Fruit fly (Drosophila melanogaster): ENCODE data around the gene Pdk1.

Pdk1 gene

DNA sequence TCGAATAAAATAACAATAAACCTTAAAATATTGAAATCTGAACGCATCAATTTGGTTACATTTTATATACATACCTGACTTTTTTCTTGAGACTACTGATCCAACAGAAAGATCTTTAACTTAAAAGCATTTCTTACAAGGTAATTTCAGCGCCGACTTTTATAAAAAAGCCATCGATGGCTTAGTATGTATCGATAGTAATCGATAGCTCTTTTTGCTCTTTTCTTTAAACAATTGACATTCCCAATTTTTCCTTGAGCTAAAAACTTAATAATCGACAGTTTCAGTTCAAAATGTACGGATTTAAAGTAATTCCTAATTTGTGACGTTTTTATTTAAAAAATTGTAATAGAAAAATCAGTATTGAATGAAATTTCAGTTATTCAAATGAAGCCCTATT is 45.3 kb downstream of the Pdk1 start:
- TF ChIP-seq Jra (GFP tag; optimal IDR thresholded peaks at IDR 0.05) (peak; percentile 54), lola (GFP tag; optimal IDR thresholded peaks at IDR 0.05) (no peak), HLH106 (tag; optimal IDR thresholded peaks at IDR 0.05) (no peak), woc (GFP tag; optimal IDR thresholded peaks at IDR 0.05) (peak; percentile 10), CG32264 (GFP tag; optimal IDR thresholded peaks at IDR 0.05) (no peak)

DNA sequence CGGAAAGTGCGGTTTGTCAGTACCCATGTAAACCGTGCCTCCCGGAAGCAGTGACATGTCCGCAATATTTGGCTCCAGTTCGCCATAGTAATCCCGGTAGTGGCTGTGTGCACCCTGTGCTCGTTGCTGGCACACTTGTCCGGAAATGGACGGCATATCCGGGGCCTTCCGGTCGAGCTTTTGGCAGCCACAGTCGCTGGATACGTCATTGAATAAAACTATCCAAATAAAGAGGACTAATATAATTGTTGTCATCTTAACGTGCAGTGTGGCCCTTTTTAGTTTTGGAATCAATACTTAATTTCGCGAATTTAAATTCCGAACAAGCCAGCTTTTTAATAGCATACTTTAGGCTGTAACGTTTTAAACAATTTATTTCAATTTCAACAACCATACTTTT is 46.7 kb downstream of the Pdk1 start, which contains the start of gene CG7049:
Gene CG7049 (minus strand): TSS at position 280 of the 400 bp plus-strand sequence.
- peak; percentile 86 for TF ChIP-seq Myc (optimal IDR thresholded peaks at IDR 0.05)
- no peak for TF ChIP-seq h (GFP tag; optimal IDR thresholded peaks at IDR 0.05)
- TF ChIP-seq N (GFP tag; optimal IDR thresholded peaks at IDR 0.05) = peak; percentile 50

DNA sequence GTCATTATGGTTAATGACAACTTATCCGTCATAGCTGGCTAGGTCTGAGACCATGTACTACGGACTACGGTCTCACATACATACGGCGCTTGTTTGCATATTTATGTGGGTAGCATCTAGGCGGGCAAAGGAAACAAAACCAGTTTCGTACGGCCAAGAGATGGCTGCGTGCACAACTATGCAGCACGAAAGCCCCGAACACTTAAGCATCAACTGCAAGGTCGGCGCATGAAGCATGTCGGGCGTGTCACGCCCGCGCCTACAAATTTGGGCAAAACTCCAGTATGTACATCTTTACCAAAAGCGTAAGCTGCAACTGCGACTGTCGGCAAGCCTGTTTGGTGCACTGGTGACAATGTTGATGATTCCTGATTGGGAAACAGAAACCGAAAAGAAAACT is 48.7 kb downstream of the Pdk1 start:
- TF ChIP-seq dl (GFP tag; optimal IDR thresholded peaks at IDR 0.05; ENCODE audit: insufficient read depth in 1 of 2, partially characterized antibody in 2 of 2) = no peak

DNA sequence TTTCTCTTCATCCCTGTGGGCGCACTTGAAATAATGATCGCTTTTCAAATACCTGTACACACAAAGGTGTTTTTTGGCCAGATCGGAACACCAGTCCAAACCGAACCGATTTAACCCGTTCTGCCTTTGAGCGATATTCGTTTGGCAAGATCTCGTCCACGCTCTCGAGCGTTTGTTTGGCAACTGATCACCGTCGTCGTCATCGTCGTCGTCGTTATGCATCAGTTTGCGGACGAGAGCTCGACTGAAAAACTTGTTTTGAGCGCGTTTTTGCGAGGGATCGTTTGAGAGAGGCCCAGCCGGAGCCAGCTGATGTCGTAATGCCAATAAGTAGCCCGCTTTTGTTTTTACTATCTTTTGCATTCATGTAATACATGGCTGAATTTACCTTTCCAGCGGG is 49.2 kb downstream of the Pdk1 start:
- TF ChIP-seq dmrt93B (GFP tag; optimal IDR thresholded peaks at IDR 0.05) = no peak
- TF ChIP-seq Hr78 (GFP tag; optimal IDR thresholded peaks at IDR 0.05) = no peak
- peak; percentile 79 for TF ChIP-seq Dif (GFP tag; optimal IDR thresholded peaks at IDR 0.05; ENCODE audit: partially characterized antibody)
- no peak for TF ChIP-seq brk (GFP tag; optimal IDR thresholded peaks at IDR 0.05)
- TF ChIP-seq br (GFP tag; optimal IDR thresholded peaks at IDR 0.05) = no peak
- peak; percentile 13 for TF ChIP-seq psq (GFP tag; optimal IDR thresholded peaks at IDR 0.05)
- no peak for TF ChIP-seq Rel (GFP tag; optimal IDR thresholded peaks at IDR 0.05)
- no peak for TF ChIP-seq Rel (tag; optimal IDR thresholded peaks at IDR 0.05)
- no peak for TF ChIP-seq CG9705 (GFP tag; optimal IDR thresholded peaks at IDR 0.05)
- no peak for TF ChIP-seq rgr (GFP tag; optimal IDR thresholded peaks at IDR 0.05)
- TF ChIP-seq Jra (GFP tag; optimal IDR thresholded peaks at IDR 0.05) = peak; percentile 25
- peak; percentile 53 for TF ChIP-seq Vsx2 (GFP tag; optimal IDR thresholded peaks at IDR 0.05; ENCODE audit: partially characterized antibody)
- TF ChIP-seq HLH106 (tag; optimal IDR thresholded peaks at IDR 0.05) = no peak
- TF ChIP-seq GATAd (GFP tag; optimal IDR thresholded peaks at IDR 0.05) = no peak
- TF ChIP-seq Dfd (GFP tag; optimal IDR thresholded peaks at IDR 0.05) = no peak
- TF ChIP-seq Hr83 (GFP tag; optimal IDR thresholded peaks at IDR 0.05; ENCODE audit: poor library complexity, severe bottlenecking) = peak; percentile 37
- no peak for TF ChIP-seq sage (GFP tag; optimal IDR thresholded peaks at IDR 0.05)
- no peak for TF ChIP-seq Hnf4 (GFP tag; optimal IDR thresholded peaks at IDR 0.05)
- no peak for TF ChIP-seq OdsH (GFP tag; optimal IDR thresholded peaks at IDR 0.05)
- no peak for TF ChIP-seq dsf (GFP tag; optimal IDR thresholded peaks at IDR 0.05; ENCODE audit: borderline replicate concordance)
- peak in 1 of 2 experiments; percentile 34 for TF ChIP-seq dl (GFP tag; optimal IDR thresholded peaks at IDR 0.05; ENCODE audit: insufficient read depth in 1 of 2, partially characterized antibody in 2 of 2)
- TF ChIP-seq CrebA (GFP tag; optimal IDR thresholded peaks at IDR 0.05; ENCODE audit: borderline replicate concordance) = no peak
- TF ChIP-seq woc (GFP tag; optimal IDR thresholded peaks at IDR 0.05) = no peak
- no peak for TF ChIP-seq N (GFP tag; optimal IDR thresholded peaks at IDR 0.05)
- TF ChIP-seq pan (optimal IDR thresholded peaks at IDR 0.05) = no peak
- TF ChIP-seq Abd-B (GFP tag; optimal IDR thresholded peaks at IDR 0.05) = no peak
- no peak for TF ChIP-seq ey (GFP tag; optimal IDR thresholded peaks at IDR 0.05)
- no peak for TF ChIP-seq jim (GFP tag; optimal IDR thresholded peaks at IDR 0.05)
- TF ChIP-seq fru (GFP tag; optimal IDR thresholded peaks at IDR 0.05) = no peak
- TF ChIP-seq Sp1 (GFP tag; optimal IDR thresholded peaks at IDR 0.05) = peak; percentile 5
- TF ChIP-seq usp (GFP tag; optimal IDR thresholded peaks at IDR 0.05) = no peak
- TF ChIP-seq lola (GFP tag; optimal IDR thresholded peaks at IDR 0.05) = no peak
- no peak for TF ChIP-seq Mio (GFP tag; optimal IDR thresholded peaks at IDR 0.05)
- TF ChIP-seq h (GFP tag; optimal IDR thresholded peaks at IDR 0.05) = no peak
- no peak for TF ChIP-seq Myc (optimal IDR thresholded peaks at IDR 0.05)
- TF ChIP-seq CG32264 (GFP tag; optimal IDR thresholded peaks at IDR 0.05) = no peak
- no peak for TF ChIP-seq sv (GFP tag; optimal IDR thresholded peaks at IDR 0.05)
- TF ChIP-seq foxo (GFP tag; optimal IDR thresholded peaks at IDR 0.05) = no peak
- no peak for TF ChIP-seq tai (GFP tag; optimal IDR thresholded peaks at IDR 0.05)

All from whole organism, wandering third instar larva.